Worm (Caenorhabditis elegans): ENCODE data around the gene dlc-4.
"Not testable (repeated sequence)": the region's sequence is repeated elsewhere in the genome, so short reads cannot be mapped to it uniquely, and the experiment has no call there.

The dlc-4 gene

DNA sequence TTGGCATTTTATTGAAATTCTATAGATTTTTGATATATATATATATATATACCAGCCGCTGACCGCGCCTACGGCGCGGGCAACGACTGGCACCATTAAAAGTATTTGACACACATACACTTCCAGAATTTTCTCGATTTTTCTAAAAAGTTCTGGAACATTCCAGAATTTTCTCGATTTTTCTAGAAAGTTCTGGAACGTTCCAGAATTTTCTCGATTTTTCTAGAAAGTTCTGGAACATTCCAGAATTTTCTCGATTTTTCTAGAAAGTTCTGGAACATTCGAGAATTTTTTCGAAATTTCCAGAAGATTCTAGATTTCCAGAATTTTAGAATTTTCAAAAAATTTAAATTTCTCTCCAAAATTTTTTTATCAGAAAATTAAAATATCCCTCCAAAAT, 15.3 kb downstream of the dlc-4 start:
- peak; percentile 58 for TF ChIP-seq unc-3 (GFP tag; conservative IDR thresholded peaks at IDR 0.05)
- not testable (repeated sequence) for TF ChIP-seq unc-3 (tag; optimal IDR thresholded peaks at IDR 0.05)

DNA sequence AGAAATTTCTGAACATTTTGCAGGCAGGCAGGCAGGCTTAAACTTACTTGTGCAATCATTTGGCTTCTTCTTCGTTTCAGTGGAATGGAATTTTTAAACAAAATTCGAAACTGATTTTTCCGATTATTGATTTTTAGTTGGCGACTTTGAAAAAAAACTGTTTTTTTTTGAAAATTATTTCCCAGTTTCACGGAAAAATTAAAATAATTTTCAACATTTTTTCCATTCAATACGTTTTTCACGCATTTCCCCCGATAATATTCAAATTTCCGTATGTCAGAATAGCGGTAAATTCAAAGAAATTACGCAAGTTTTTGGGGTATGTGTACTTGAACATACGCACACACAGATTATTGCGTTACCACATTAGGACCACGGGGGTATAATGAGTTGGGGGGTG, 27.8 kb downstream of the dlc-4 start, which contains the start of gene VY10G11R.1:
Gene VY10G11R.1, minus strand, starts transcription at position 101 of the 400 bp plus-strand sequence.
- not testable (repeated sequence) for TF ChIP-seq mec-3 (tag; optimal IDR thresholded peaks at IDR 0.05; ENCODE audit: borderline replicate concordance); pat-9 (tag; optimal IDR thresholded peaks at IDR 0.05); che-1 (tag; optimal IDR thresholded peaks at IDR 0.05)

ce11 chrIV:16471569-16471968, 28.5 kb downstream of the dlc-4 start:
- TF ChIP-seq elt-2 (tag; optimal IDR thresholded peaks at IDR 0.05) (no peak), nfya-1 (tag; optimal IDR thresholded peaks at IDR 0.05) (no peak)

DNA sequence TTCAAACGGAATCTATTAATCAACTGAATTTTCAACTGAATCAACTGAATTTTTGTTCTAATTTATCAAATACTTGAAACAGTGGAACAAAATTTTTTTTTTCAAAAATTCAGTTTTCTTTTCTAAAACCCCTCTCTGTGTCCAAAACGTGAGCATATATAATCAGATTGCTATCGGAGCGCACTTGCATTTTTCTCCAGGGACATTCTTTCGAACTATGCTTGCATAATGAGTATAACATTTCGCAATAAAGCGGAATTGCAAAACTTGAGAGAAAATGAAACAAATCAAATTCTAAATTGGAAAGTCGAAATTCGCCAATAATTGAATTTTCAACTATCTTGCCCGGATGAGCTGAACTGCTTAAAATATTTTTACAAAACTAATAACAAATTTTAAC, 33.0 kb downstream of the dlc-4 start:
- TF ChIP-seq unc-42 (tag; optimal IDR thresholded peaks at IDR 0.05) (peak; percentile 55), fkh-10 (GFP tag; optimal IDR thresholded peaks at IDR 0.05) (no peak)

- TF ChIP-seq unc-42 (tag; optimal IDR thresholded peaks at IDR 0.05), result peak; percentile 76
- peak; percentile 16 for TF ChIP-seq hlh-8 (tag; optimal IDR thresholded peaks at IDR 0.05)
- no peak for TF ChIP-seq sox-4 (tag; optimal IDR thresholded peaks at IDR 0.05)
These were observed 34.1 kb downstream of the dlc-4 start, which contains the start of gene Y51H4A.1 for ce11 chrIV:16477169-16477568. Gene Y51H4A.1, minus strand, starts transcription at chrIV:16477295.

- TF ChIP-seq syd-9, pros-1, madf-2 (tag; optimal IDR thresholded peaks at IDR 0.05): not testable (repeated sequence)
These were observed 37.8 kb downstream of the dlc-4 start, which contains the start of gene Y51H4A.938 for ce11 chrIV:16480888-16481287. Gene Y51H4A.938, plus strand, starts transcription at chrIV:16481188.

- TF ChIP-seq ztf-16 (tag; optimal IDR thresholded peaks at IDR 0.05) (no peak), ceh-45 (GFP tag; IDR thresholded peaks at IDR 0.05) (no peak), ceh-48 (tag; optimal IDR thresholded peaks at IDR 0.05) (peak; percentile 2), tbx-2 (tag; optimal IDR thresholded peaks at IDR 0.05) (no peak), tbx-7 (tag; optimal IDR thresholded peaks at IDR 0.05) (no peak), ceh-22 (tag; optimal IDR thresholded peaks at IDR 0.05) (no peak), sox-2 (GFP tag; IDR thresholded peaks at IDR 0.05) (no peak), ceh-6 (GFP tag; optimal IDR thresholded peaks at IDR 0.05) (no peak), gmeb-2 (tag; optimal IDR thresholded peaks at IDR 0.05) (no peak), hlh-15 (tag; optimal IDR thresholded peaks at IDR 0.05) (no peak), ceh-19 (GFP tag; optimal IDR thresholded peaks at IDR 0.05) (no peak), mec-3 (tag; optimal IDR thresholded peaks at IDR 0.05; ENCODE audit: borderline replicate concordance) (no peak), pag-3 (tag; optimal IDR thresholded peaks at IDR 0.05; ENCODE audit: borderline replicate concordance) (no peak), ceh-31 (tag; optimal IDR thresholded peaks at IDR 0.05) (no peak), ama-1 (optimal IDR thresholded peaks at IDR 0.05) (peak; percentile 41), hlh-30 (tag; optimal IDR thresholded peaks at IDR 0.05; ENCODE audit: insufficient read depth) (no peak), lim-6 (tag; optimal IDR thresholded peaks at IDR 0.05) (no peak), fkh-10 (GFP tag; optimal IDR thresholded peaks at IDR 0.05) (no peak)
These were observed 39.7 kb downstream of the dlc-4 start for ce11 chrIV:16482790-16483189.

Measured in whole organism, late embryonic.